Worm (Caenorhabditis elegans): ENCODE measurements around the gene oac-11.

The oac-11 gene

DNA sequence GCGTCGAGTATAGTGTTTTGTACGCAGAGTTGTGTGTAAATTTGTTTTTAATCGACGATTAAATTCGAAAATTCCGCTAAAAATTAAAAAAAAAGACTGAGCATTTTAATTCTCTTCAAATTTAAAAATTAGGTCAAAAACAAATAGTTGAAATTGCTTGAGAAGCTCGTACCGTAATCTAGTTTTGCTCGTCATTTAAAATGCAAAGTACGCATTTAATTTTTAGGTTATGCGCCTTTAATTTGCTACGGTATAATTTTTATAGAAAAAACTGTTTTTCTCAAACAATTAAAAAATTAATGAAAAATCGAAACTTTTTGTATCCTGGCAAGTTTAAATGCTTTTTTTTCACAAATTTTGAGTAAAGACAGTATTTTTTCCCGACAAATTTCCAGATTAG, 52.1 kb downstream of the oac-11 start:
- TF ChIP-seq pqm-1 (tag; optimal IDR thresholded peaks at IDR 0.05) (no peak), F49E8.2 (tag; optimal IDR thresholded peaks at IDR 0.05; ENCODE audit: borderline replicate concordance) (peak; percentile 56), lin-38 (GFP tag; IDR thresholded peaks at IDR 0.05) (0 out of 2 replicates have a peak, but pooled peaks have one; percentile 12)
